Fruit fly (Drosophila melanogaster) whole organism, prepupa: ENCODE data around the gene Gyc89Db.

Source experiments
- CG10631 ChIP-seq: fragments of 200-800 bp; sonication (Bioruptor generic); optimal IDR thresholded peaks from 2 replicates; lab custom pipeline; 2016; ENCODE audit warnings: missing biosample characterization, missing genetic modification characterization
- CG11762 ChIP-seq: fragments of 200-800 bp; sonication (Bioruptor generic); optimal IDR thresholded peaks from 3 replicates; lab custom pipeline; 2016; ENCODE audit warnings: missing biosample characterization, missing genetic modification characterization; ENCODE audit not compliant: insufficient read depth
- CG4318 ChIP-seq: fragments of 200-800 bp; sonication (Bioruptor generic); optimal IDR thresholded peaks from 3 replicates; lab custom pipeline; 2017; ENCODE audit warnings: missing biosample characterization, mild to moderate bottlenecking, missing genetic modification characterization
- CG6163 ChIP-seq: fragments of 200-800 bp; sonication (Bioruptor generic); IDR thresholded peaks from 3 replicates; pipeline ENCODE4 v1.3.6; 2022; ENCODE audit warnings: missing biosample characterization, missing genetic modification characterization
- CG6792 ChIP-seq: fragments of 200-800 bp; sonication (Bioruptor generic); optimal IDR thresholded peaks from 3 replicates; lab custom pipeline; 2016; ENCODE audit warnings: missing biosample characterization, missing genetic modification characterization
- CG6808 ChIP-seq: fragments of 200-800 bp; sonication (Bioruptor generic); optimal IDR thresholded peaks from 3 replicates; lab custom pipeline; 2017; ENCODE audit warnings: missing biosample characterization, missing genetic modification characterization, mild to moderate bottlenecking, moderate library complexity, missing genetic modification reagents
- Hr39 ChIP-seq: fragments of 200-800 bp; sonication (Bioruptor generic); optimal IDR thresholded peaks from 2 replicates; lab custom pipeline; 2016; ENCODE audit warnings: missing biosample characterization, missing genetic modification characterization
- cyc ChIP-seq: fragments of 200-800 bp; sonication (Bioruptor generic); optimal IDR thresholded peaks from 3 replicates; lab custom pipeline; 2016; ENCODE audit warnings: missing biosample characterization, missing genetic modification characterization
- pdm3 ChIP-seq: fragments of 200-800 bp; sonication (Bioruptor generic); optimal IDR thresholded peaks from 3 replicates; lab custom pipeline; 2016; ENCODE audit warnings: missing biosample characterization, missing genetic modification characterization
- topi ChIP-seq: fragments of 200-800 bp; sonication (Bioruptor generic); optimal IDR thresholded peaks from 3 replicates; lab custom pipeline; 2016; ENCODE audit warnings: missing biosample characterization, missing genetic modification characterization

- TF ChIP-seq CG11762 (no peak), CG6808 (GFP tag; lab: Kevin White, UChicago) (no peak), cyc (no peak), CG10631 (GFP tag; lab: Kevin White, UChicago) (no peak), Hr39 (GFP tag; lab: Kevin White, UChicago) (no peak), CG4318 (GFP tag; lab: Kevin White, UChicago) (no peak), pdm3 (GFP tag; lab: Kevin White, UChicago) (no peak), CG6792 (GFP tag; lab: Kevin White, UChicago) (no peak), topi (GFP tag; lab: Kevin White, UChicago) (no peak), CG6163 (no peak)
Measured at dm6 chr3R:16510128-16510527, 33.2 kb downstream of the Gyc89Db start.
